Worm (Caenorhabditis elegans) whole organism, L3 larva: Measurements from ENCODE around the gene med-2.
A peak's percentile ranks its signal among the peaks of the same experiment; 100 is the strongest.

Experiments
- R02D3.7 ChIP-seq: fragments of 150-350 bp; optimal IDR thresholded peaks from 2 replicates; lab custom pipeline; 2014; ENCODE audit warnings: missing biosample characterization, missing genetic modification characterization
- ZK546.5 ChIP-seq: sonication (generic microtip); optimal IDR thresholded peaks from 2 replicates; lab custom pipeline; 2017; ENCODE audit warnings: missing biosample characterization, missing genetic modification characterization
- aly-2 ChIP-seq: fragments of 150-350 bp; optimal IDR thresholded peaks from 2 replicates; lab custom pipeline; 2014; ENCODE audit warnings: missing biosample characterization, missing genetic modification characterization
- ama-1 ChIP-seq: fragments of 150-350 bp; optimal IDR thresholded peaks from 2 replicates; lab custom pipeline; 2018
- ceh-16 ChIP-seq: sonication (generic microtip); optimal IDR thresholded peaks from 2 replicates; lab custom pipeline; 2017; ENCODE audit warnings: missing biosample characterization, missing genetic modification characterization
- ceh-28 ChIP-seq: fragments of 150-350 bp; optimal IDR thresholded peaks from 2 replicates; lab custom pipeline; 2014; ENCODE audit warnings: missing biosample characterization, missing genetic modification reagents, missing genetic modification characterization
- ceh-82 ChIP-seq: fragments of 150-350 bp; optimal IDR thresholded peaks from 2 replicates; lab custom pipeline; 2014; ENCODE audit warnings: missing biosample characterization, missing genetic modification characterization
- ceh-9 ChIP-seq: sonication (generic microtip); optimal IDR thresholded peaks from 2 replicates; lab custom pipeline; 2018; ENCODE audit warnings: missing biosample characterization, missing genetic modification characterization
- daf-12 ChIP-seq: fragments of 150-350 bp; optimal IDR thresholded peaks from 2 replicates; lab custom pipeline; 2014; ENCODE audit warnings: missing biosample characterization, missing genetic modification reagents, missing genetic modification characterization
- egl-27 ChIP-seq: sonication (generic microtip); optimal IDR thresholded peaks from 4 replicates; lab custom pipeline; 2017; ENCODE audit warnings: missing biosample characterization, missing genetic modification reagents, missing genetic modification characterization
- egl-5 ChIP-seq: fragments of 150-350 bp; optimal IDR thresholded peaks from 2 replicates; lab custom pipeline; 2017; ENCODE audit warnings: missing biosample characterization, missing genetic modification reagents, missing genetic modification characterization, inconsistent platforms
- elt-1 ChIP-seq: fragments of 150-350 bp; optimal IDR thresholded peaks from 2 replicates; lab custom pipeline; 2014; ENCODE audit warnings: missing biosample characterization, missing genetic modification characterization
- elt-2 ChIP-seq: sonication (generic microtip); optimal IDR thresholded peaks from 2 replicates; lab custom pipeline; 2016; ENCODE audit warnings: missing genetic modification reagents, mild to moderate bottlenecking, missing genetic modification characterization, missing compliant biosample characterization
- elt-3 ChIP-seq, 3 experiments: fragments of 150-350 bp in 1 of 3; sonication (generic microtip) in 2 of 3; optimal IDR thresholded peaks; 2 replicates in 2 of 3; 4 replicates in 1 of 3; lab custom pipeline; 2014 to 2017; ENCODE audit warnings: missing biosample characterization in 3 of 3, missing genetic modification characterization in 3 of 3
- eor-1 ChIP-seq, 2 experiments: fragments of 150-350 bp; optimal IDR thresholded peaks; 2 replicates each; lab custom pipeline; 2014 to 2018; ENCODE audit warnings: missing biosample characterization in 2 of 2, missing genetic modification characterization in 2 of 2
- fkh-10 ChIP-seq: sonication (generic microtip); optimal IDR thresholded peaks from 2 replicates; lab custom pipeline; 2017; ENCODE audit warnings: missing biosample characterization, missing genetic modification reagents, missing genetic modification characterization
- fos-1 ChIP-seq: fragments of 150-350 bp; optimal IDR thresholded peaks from 2 replicates; lab custom pipeline; 2014; ENCODE audit warnings: missing biosample characterization, missing genetic modification characterization
- hmg-11 ChIP-seq: sonication (generic microtip); optimal IDR thresholded peaks from 2 replicates; lab custom pipeline; 2016; ENCODE audit warnings: missing genetic modification characterization, missing compliant biosample characterization
- jun-1 ChIP-seq: fragments of 150-350 bp; optimal IDR thresholded peaks from 2 replicates; lab custom pipeline; 2014; ENCODE audit warnings: missing biosample characterization, missing genetic modification reagents, missing genetic modification characterization
- lin-15B ChIP-seq: fragments of 150-350 bp; optimal IDR thresholded peaks from 2 replicates; lab custom pipeline; 2014; ENCODE audit warnings: missing biosample characterization, missing genetic modification characterization
- lin-39 ChIP-seq: fragments of 150-350 bp; optimal IDR thresholded peaks from 2 replicates; lab custom pipeline; 2018; ENCODE audit warnings: missing biosample characterization, missing genetic modification reagents, missing genetic modification characterization
- lsy-12 ChIP-seq: sonication (generic microtip); optimal IDR thresholded peaks from 2 replicates; lab custom pipeline; 2016; ENCODE audit warnings: mild to moderate bottlenecking, missing genetic modification characterization, missing compliant biosample characterization
- mml-1 ChIP-seq: fragments of 150-350 bp; sonication (generic microtip); optimal IDR thresholded peaks from 3 replicates; lab custom pipeline; 2014; ENCODE audit warnings: missing biosample characterization, missing genetic modification characterization
- nfya-1 ChIP-seq: sonication (generic microtip); optimal IDR thresholded peaks from 2 replicates; lab custom pipeline; 2017; ENCODE audit warnings: missing genetic modification characterization, mild to moderate bottlenecking, missing compliant biosample characterization, antibody characterized with exemption, moderate library complexity; ENCODE audit not compliant: insufficient read depth
- nhr-11 ChIP-seq: fragments of 150-350 bp; optimal IDR thresholded peaks from 2 replicates; lab custom pipeline; 2014; ENCODE audit warnings: missing biosample characterization, missing genetic modification characterization
- nhr-12 ChIP-seq: fragments of 150-350 bp; optimal IDR thresholded peaks from 2 replicates; lab custom pipeline; 2014; ENCODE audit warnings: missing biosample characterization, missing genetic modification characterization
- nhr-23 ChIP-seq: fragments of 150-350 bp; optimal IDR thresholded peaks from 2 replicates; lab custom pipeline; 2014; ENCODE audit warnings: missing biosample characterization, missing genetic modification reagents, missing genetic modification characterization
- nhr-237 ChIP-seq: fragments of 150-350 bp; optimal IDR thresholded peaks from 2 replicates; lab custom pipeline; 2014; ENCODE audit warnings: missing biosample characterization, missing genetic modification characterization
- nhr-43 ChIP-seq: sonication (generic microtip); optimal IDR thresholded peaks from 2 replicates; lab custom pipeline; 2016; ENCODE audit warnings: mild to moderate bottlenecking, missing genetic modification characterization, missing compliant biosample characterization; ENCODE audit not compliant: poor library complexity, severe bottlenecking
- nhr-67 ChIP-seq: fragments of 150-350 bp; optimal IDR thresholded peaks from 2 replicates; lab custom pipeline; 2014; ENCODE audit warnings: missing biosample characterization, missing genetic modification characterization
- nhr-76 ChIP-seq: fragments of 150-350 bp; sonication (generic microtip); optimal IDR thresholded peaks from 5 replicates; lab custom pipeline; 2014; ENCODE audit warnings: missing biosample characterization, missing genetic modification characterization
- nhr-77 ChIP-seq: fragments of 150-350 bp; optimal IDR thresholded peaks from 2 replicates; lab custom pipeline; 2014; ENCODE audit warnings: missing biosample characterization, missing genetic modification characterization
- pha-4 ChIP-seq: fragments of 150-350 bp; optimal IDR thresholded peaks from 2 replicates; lab custom pipeline; 2014; ENCODE audit warnings: missing biosample characterization, missing genetic modification reagents, missing genetic modification characterization
- pqm-1 ChIP-seq: fragments of 150-350 bp; optimal IDR thresholded peaks from 2 replicates; lab custom pipeline; 2017; ENCODE audit warnings: missing biosample characterization, missing genetic modification characterization, inconsistent platforms
- skn-1 ChIP-seq: fragments of 150-350 bp; optimal IDR thresholded peaks from 2 replicates; lab custom pipeline; 2014; ENCODE audit warnings: missing biosample characterization, missing genetic modification characterization
- snpc-4 ChIP-seq: fragments of 150-350 bp; optimal IDR thresholded peaks from 2 replicates; lab custom pipeline; 2014; ENCODE audit warnings: missing biosample characterization, missing genetic modification characterization
- tbx-2 ChIP-seq: sonication (generic microtip); optimal IDR thresholded peaks from 2 replicates; lab custom pipeline; 2016; ENCODE audit warnings: mild to moderate bottlenecking, missing genetic modification characterization, missing compliant biosample characterization
- unc-39 ChIP-seq: sonication (generic microtip); optimal IDR thresholded peaks from 4 replicates; lab custom pipeline; 2017; ENCODE audit warnings: missing biosample characterization, missing genetic modification characterization
- unc-62 ChIP-seq: fragments of 150-350 bp; sonication (generic microtip); optimal IDR thresholded peaks from 4 replicates; lab custom pipeline; 2014; ENCODE audit warnings: missing biosample characterization, missing genetic modification reagents, missing genetic modification characterization
- ztf-11 ChIP-seq: fragments of 150-350 bp; optimal IDR thresholded peaks from 2 replicates; lab custom pipeline; 2014; ENCODE audit warnings: missing biosample characterization, missing genetic modification characterization
- ztf-4 ChIP-seq: fragments of 150-350 bp; optimal IDR thresholded peaks from 2 replicates; lab custom pipeline; 2014; ENCODE audit warnings: missing biosample characterization, missing genetic modification characterization

The med-2 gene

DNA sequence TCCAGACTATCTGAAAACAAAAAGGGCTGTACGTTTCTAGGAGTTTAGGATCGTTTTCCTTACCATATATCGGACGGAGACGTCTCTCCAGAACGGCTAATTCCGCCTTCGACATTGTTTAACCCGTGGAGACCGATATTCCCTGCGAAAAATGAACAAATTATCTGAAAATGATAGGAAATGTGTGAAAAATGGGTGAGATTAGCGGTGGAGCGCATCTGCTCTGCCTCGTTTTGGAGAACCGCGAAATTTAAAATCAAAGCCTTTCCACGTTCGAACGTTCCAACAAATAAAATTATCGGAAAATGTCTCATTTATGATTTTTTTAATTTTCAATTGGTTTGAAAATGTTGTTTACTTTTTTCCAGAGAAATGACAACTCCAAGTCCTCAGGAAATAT is 15.0 kb upstream of the med-2 start, which contains the start of the genes cra-1 and kbp-1:
Gene cra-1 (minus strand): TSS at position 193 of the 400 bp plus-strand sequence.
Gene kbp-1 (plus strand): TSS at position 366 of the 400 bp plus-strand sequence.
- TF ChIP-seq pha-4 (peak; percentile 52), snpc-4 (tag; lab: Kevin White, UChicago) (peak; percentile 32), nhr-43 (no peak), egl-5 (tag; lab: Kevin White, UChicago) (peak; percentile 64), lin-15B (tag; lab: Kevin White, UChicago) (peak; percentile 34), elt-2 (peak; percentile 5), fkh-10 (GFP tag; lab: Kevin White, UChicago) (no peak), skn-1 (tag; lab: Kevin White, UChicago) (peak; percentile 37), lsy-12 (tag; lab: Kevin White, UChicago) (no peak), daf-12 (tag; lab: Kevin White, UChicago) (no peak), nhr-23 (tag; lab: Kevin White, UChicago) (peak; percentile 30), egl-27 (tag; lab: Kevin White, UChicago) (no peak), nfya-1 (tag; lab: Kevin White, UChicago) (peak; percentile 52), lin-39 (tag; lab: Kevin White, UChicago) (peak; percentile 22)

DNA sequence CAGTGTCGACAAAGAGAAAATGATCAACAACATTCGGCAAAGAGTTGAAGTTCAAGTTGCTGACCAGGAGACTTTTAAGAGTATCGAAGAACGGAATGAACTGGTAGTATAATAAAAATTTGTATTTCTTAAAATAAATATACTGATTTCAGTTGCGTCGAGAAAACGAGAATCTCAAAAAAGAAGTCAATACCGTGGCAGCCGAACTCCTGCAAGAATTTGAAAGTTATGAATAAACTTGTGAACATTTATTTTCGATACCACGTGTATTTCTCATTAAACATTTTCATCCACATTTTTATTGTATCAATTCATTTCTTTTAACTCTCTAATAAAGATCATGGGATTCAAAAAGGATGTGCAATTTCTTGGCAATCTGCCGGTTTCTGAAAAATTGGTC is 14.3 kb upstream of the med-2 start, which contains the start of gene K04C2.8:
Gene K04C2.8 (plus strand): TSS at position 301 of the 400 bp plus-strand sequence.
- TF ChIP-seq nhr-76 (tag; lab: Kevin White, UChicago) (no peak), unc-62 (no peak), pqm-1 (tag; lab: Kevin White, UChicago) (no peak), aly-2 (tag; lab: Kevin White, UChicago) (no peak)

DNA sequence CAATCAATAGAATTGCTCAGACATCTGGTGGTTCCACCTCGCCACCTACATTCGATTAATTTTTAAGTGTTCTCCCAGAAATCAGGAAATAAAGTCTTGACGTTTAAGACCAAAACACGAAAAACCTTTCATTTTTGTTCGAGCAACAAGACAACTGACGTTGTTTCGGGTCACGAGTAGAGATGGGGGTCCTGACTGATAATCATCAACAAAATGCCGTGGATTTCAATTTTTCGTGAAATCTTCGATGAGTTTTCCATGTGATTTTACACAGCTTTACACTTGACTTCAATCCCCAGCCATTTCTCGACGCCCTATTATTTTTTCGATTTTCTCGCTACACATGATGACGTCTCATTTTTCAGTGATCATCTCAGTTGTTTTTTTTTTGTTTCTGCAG is 13.2 kb upstream of the med-2 start:
- TF ChIP-seq lsy-12 (tag; lab: Kevin White, UChicago) = no peak
- no peak for TF ChIP-seq ceh-9 (tag; lab: Kevin White, UChicago)
- TF ChIP-seq nhr-11 (tag; lab: Kevin White, UChicago) = no peak
- no peak for TF ChIP-seq snpc-4 (tag; lab: Kevin White, UChicago)
- peak; percentile 59 for TF ChIP-seq lin-39 (tag; lab: Kevin White, UChicago)
- peak; percentile 41 for TF ChIP-seq nfya-1 (tag; lab: Kevin White, UChicago)
- no peak for TF ChIP-seq eor-1 (tag; optimal IDR thresholded peaks at IDR 0.05; lab: Kevin White, UChicago)
- no peak for TF ChIP-seq nhr-12 (tag; lab: Kevin White, UChicago)
- no peak for TF ChIP-seq unc-39 (tag; lab: Kevin White, UChicago)
- TF ChIP-seq tbx-2 = no peak
- no peak for TF ChIP-seq R02D3.7
- TF ChIP-seq ceh-16 (tag; lab: Kevin White, UChicago) = no peak
- no peak for TF ChIP-seq fos-1

DNA sequence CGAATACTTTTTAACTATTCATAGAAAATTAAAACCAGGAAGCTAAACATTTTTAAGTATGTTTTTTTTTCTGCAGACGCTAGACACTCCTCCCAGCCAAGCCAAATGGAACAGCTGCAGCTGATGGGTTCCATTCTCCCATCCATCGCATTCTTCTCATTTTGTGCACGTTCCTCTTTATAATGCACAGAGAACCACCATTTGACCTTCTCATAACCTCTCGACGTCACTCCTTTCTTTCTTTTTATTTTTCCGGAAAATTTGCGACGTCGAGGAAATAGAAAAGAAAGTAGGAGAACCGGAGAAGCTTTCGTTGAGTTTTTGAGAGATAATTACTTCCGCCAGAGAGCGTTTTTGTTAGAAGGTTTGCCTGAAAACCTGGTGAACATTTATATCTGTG is 12.6 kb upstream of the med-2 start:
- TF ChIP-seq lin-39 (tag; lab: Kevin White, UChicago) (peak; percentile 18), nhr-12 (tag; lab: Kevin White, UChicago) (no peak), nfya-1 (tag; lab: Kevin White, UChicago) (peak; percentile 33), snpc-4 (tag; lab: Kevin White, UChicago) (no peak), ama-1 (lab: Kevin White, UChicago) (peak; percentile 29), egl-5 (tag; lab: Kevin White, UChicago) (peak; percentile 37), eor-1 (tag; optimal IDR thresholded peaks at IDR 0.05; lab: Kevin White, UChicago) (no peak), elt-1 (no peak), lin-15B (tag; lab: Kevin White, UChicago) (no peak), mml-1 (tag; lab: Kevin White, UChicago) (no peak), hmg-11 (tag; lab: Kevin White, UChicago) (no peak), jun-1 (tag; lab: Kevin White, UChicago) (no peak)

DNA sequence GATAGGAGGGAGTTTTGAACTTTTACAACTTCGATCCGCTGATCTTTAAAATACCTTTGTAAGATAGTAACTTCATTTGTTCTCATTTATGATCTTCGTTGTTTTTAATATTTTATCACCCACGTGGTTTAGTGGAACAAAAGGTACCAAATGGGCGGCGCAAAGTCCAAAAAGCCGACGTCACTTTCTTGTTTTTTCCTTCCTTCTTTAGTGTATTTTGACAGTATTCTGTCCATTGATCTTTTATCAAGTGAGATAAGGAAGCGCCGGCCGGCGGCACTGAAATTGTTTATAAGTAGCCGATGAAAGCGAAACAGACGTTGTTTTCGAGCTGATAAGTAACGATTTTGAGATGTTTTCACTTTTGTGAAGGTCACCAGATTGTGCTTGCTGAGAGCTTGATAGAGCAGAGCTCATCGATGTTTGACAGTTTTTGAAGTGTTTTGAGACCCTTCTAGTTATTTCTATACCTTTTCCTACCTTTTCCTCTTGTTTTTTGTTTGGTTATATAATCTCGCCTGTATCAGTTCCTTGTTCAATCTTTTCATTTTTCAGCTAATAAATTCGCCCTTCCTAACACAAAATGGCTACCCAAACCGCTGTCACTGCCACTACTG is 11.7 kb upstream of the med-2 start, which contains the start of gene K04C2.3:
Gene K04C2.3 (plus strand): TSS at position 556 of the 617 bp plus-strand sequence.
- TF ChIP-seq nhr-67 (tag; lab: Kevin White, UChicago) (no peak), R02D3.7 (no peak), ztf-4 (tag; lab: Kevin White, UChicago) (no peak), eor-1 (tag; optimal IDR thresholded peaks at IDR 0.05; lab: Kevin White, UChicago) (no peak), unc-39 (tag; lab: Kevin White, UChicago) (no peak), tbx-2 (no peak), ZK546.5 (no peak), elt-3 (tag; optimal IDR thresholded peaks at IDR 0.05; lab: Kevin White, UChicago) (no peak), nhr-237 (no peak), skn-1 (tag; lab: Kevin White, UChicago) (no peak), mml-1 (tag; lab: Kevin White, UChicago) (no peak), fos-1 (no peak), ceh-28 (tag; lab: Kevin White, UChicago) (no peak), nhr-11 (tag; lab: Kevin White, UChicago) (no peak), nhr-23 (tag; lab: Kevin White, UChicago) (peak; percentile 40), ceh-82 (no peak), ceh-9 (tag; lab: Kevin White, UChicago) (no peak), ceh-16 (tag; lab: Kevin White, UChicago) (no peak), jun-1 (tag; lab: Kevin White, UChicago) (peak; percentile 14), nfya-1 (tag; lab: Kevin White, UChicago) (no peak), nhr-77 (tag; lab: Kevin White, UChicago) (no peak), egl-5 (tag; lab: Kevin White, UChicago) (no peak), ztf-11 (tag; lab: Kevin White, UChicago) (no peak), pha-4 (no peak), lsy-12 (tag; lab: Kevin White, UChicago) (no peak)
